Fruit fly (Drosophila melanogaster): ENCODE results near the gene Cbs.

dm6 chrX:21025788-21026187 is 19.1 kb upstream of the Cbs start, which contains the start of gene r-cup:
- no peak for TF ChIP-seq CG8478 (optimal IDR thresholded peaks at IDR 0.05)
- no peak for TF ChIP-seq CTCF (optimal IDR thresholded peaks at IDR 0.05)
